Fruit fly (Drosophila melanogaster) whole organism, embryonic: ENCODE measurements around the gene CG12589.
A peak's percentile ranks its signal among the peaks of the same experiment; 100 is the strongest.

Experiments
- Antp ChIP-seq: fragments of 200-800 bp; sonication (Bioruptor generic); optimal IDR thresholded peaks from 3 replicates; lab custom pipeline; 2016; ENCODE audit warnings: missing biosample characterization, missing genetic modification characterization
- Bdp1 ChIP-seq: fragments of 200-800 bp; sonication (Bioruptor generic); optimal IDR thresholded peaks from 3 replicates; lab custom pipeline; 2016; ENCODE audit warnings: missing biosample characterization, missing genetic modification characterization
- CG10147 ChIP-seq: fragments of 200-800 bp; sonication (Bioruptor generic); optimal IDR thresholded peaks from 2 replicates; lab custom pipeline; 2019; ENCODE audit warnings: missing biosample characterization, mild to moderate bottlenecking, missing genetic modification characterization, moderate library complexity
- CG12236 ChIP-seq: fragments of 200-800 bp; sonication (Bioruptor generic); optimal IDR thresholded peaks from 2 replicates; lab custom pipeline; 2016; ENCODE audit warnings: missing biosample characterization, missing genetic modification characterization
- CG1233 ChIP-seq: fragments of 200-800 bp; sonication (Bioruptor generic); optimal IDR thresholded peaks from 4 replicates; lab custom pipeline; 2018; ENCODE audit warnings: missing biosample characterization, mild to moderate bottlenecking, missing genetic modification characterization
- CG14050 ChIP-seq: fragments of 200-800 bp; sonication (Bioruptor generic); IDR thresholded peaks from 3 replicates; pipeline ENCODE4 v1.3.6; 2022; ENCODE audit warnings: missing biosample characterization, missing genetic modification characterization
- CG15269 ChIP-seq: fragments of 200-800 bp; sonication (Bioruptor generic); optimal IDR thresholded peaks from 2 replicates; lab custom pipeline; 2018; ENCODE audit warnings: missing biosample characterization, mild to moderate bottlenecking, missing genetic modification characterization, moderate library complexity
- CG18619 ChIP-seq: fragments of 200-800 bp; sonication (Bioruptor generic); optimal IDR thresholded peaks from 3 replicates; lab custom pipeline; 2017; ENCODE audit warnings: missing biosample characterization, mild to moderate bottlenecking, missing genetic modification characterization
- CG2202 ChIP-seq: fragments of 200-800 bp; sonication (Bioruptor generic); optimal IDR thresholded peaks from 2 replicates; lab custom pipeline; 2018; ENCODE audit warnings: missing biosample characterization, mild to moderate bottlenecking, missing genetic modification characterization
- CG2678 ChIP-seq: fragments of 200-800 bp; sonication (Bioruptor generic); optimal IDR thresholded peaks from 3 replicates; lab custom pipeline; 2019; ENCODE audit warnings: missing biosample characterization, mild to moderate bottlenecking, missing genetic modification characterization, moderate library complexity
- CG32767 ChIP-seq: fragments of 200-800 bp; sonication (Bioruptor generic); IDR thresholded peaks from 2 replicates; pipeline ENCODE4 v1.3.6; 2022; ENCODE audit warnings: missing biosample characterization, missing genetic modification characterization
- CG4404 ChIP-seq: fragments of 200-800 bp; sonication (Bioruptor generic); IDR thresholded peaks from 2 replicates; pipeline ENCODE4 v1.3.6; 2022; ENCODE audit warnings: missing biosample characterization, missing genetic modification characterization
- CG5953 ChIP-seq: fragments of 200-800 bp; sonication (Bioruptor generic); IDR thresholded peaks from 2 replicates; pipeline ENCODE4 v1.3.6; 2022; ENCODE audit warnings: missing biosample characterization, missing genetic modification characterization
- CG8089 ChIP-seq: fragments of 200-800 bp; sonication (Bioruptor generic); optimal IDR thresholded peaks from 3 replicates; lab custom pipeline; 2016; ENCODE audit warnings: missing biosample characterization, missing genetic modification characterization
- Dek ChIP-seq: fragments of 200-800 bp; sonication (Bioruptor generic); optimal IDR thresholded peaks from 3 replicates; lab custom pipeline; 2019; ENCODE audit warnings: missing biosample characterization, mild to moderate bottlenecking, missing genetic modification characterization, moderate library complexity
- Dp ChIP-seq: fragments of 200-800 bp; sonication (Bioruptor generic); optimal IDR thresholded peaks from 2 replicates; lab custom pipeline; 2018; ENCODE audit warnings: missing biosample characterization, mild to moderate bottlenecking, missing genetic modification characterization, moderate library complexity
- E2f1 ChIP-seq: fragments of 200-800 bp; sonication (Bioruptor generic); IDR thresholded peaks from 2 replicates; pipeline ENCODE4 v1.3.6; 2022; ENCODE audit warnings: missing biosample characterization, missing genetic modification characterization
- E2f2 ChIP-seq: fragments of 200-800 bp; sonication (Bioruptor generic); IDR thresholded peaks from 2 replicates; pipeline ENCODE4 v1.3.6; 2022; ENCODE audit warnings: missing biosample characterization, missing genetic modification characterization
- GATAe ChIP-seq: fragments of 200-800 bp; sonication (Bioruptor generic); conservative IDR thresholded peaks from 2 replicates; pipeline ENCODE4 v1.3.6; 2022; ENCODE audit warnings: missing biosample characterization, missing genetic modification characterization
- Gsc ChIP-seq: fragments of 200-800 bp; sonication (Bioruptor generic); IDR thresholded peaks from 2 replicates; pipeline ENCODE4 v1.3.6; 2022; ENCODE audit warnings: missing biosample characterization, missing genetic modification characterization
- Hmr ChIP-seq: fragments of 200-800 bp; sonication (Bioruptor generic); optimal IDR thresholded peaks from 3 replicates; lab custom pipeline; 2017; ENCODE audit warnings: mild to moderate bottlenecking, missing biosample characterization, missing genetic modification reagents, missing genetic modification characterization
- Lim3 ChIP-seq: fragments of 200-800 bp; sonication (Bioruptor generic); IDR thresholded peaks from 2 replicates; pipeline ENCODE4 v1.3.6; 2022; ENCODE audit warnings: missing biosample characterization, missing genetic modification characterization
- Rfx ChIP-seq: fragments of 200-800 bp; sonication (Bioruptor generic); IDR thresholded peaks from 2 replicates; pipeline ENCODE4 v1.3.6; 2022; ENCODE audit warnings: missing biosample characterization, missing genetic modification characterization
- Xrp1 ChIP-seq: fragments of 200-800 bp; sonication (Bioruptor generic); IDR thresholded peaks from 2 replicates; pipeline ENCODE4 v1.3.6; 2022; ENCODE audit warnings: missing biosample characterization, missing genetic modification characterization
- abd-A ChIP-seq: fragments of 200-800 bp; sonication (Bioruptor generic); optimal IDR thresholded peaks from 3 replicates; lab custom pipeline; 2019; ENCODE audit warnings: missing biosample characterization, mild to moderate bottlenecking, missing genetic modification characterization, moderate library complexity
- bigmax ChIP-seq: fragments of 200-800 bp; sonication (Bioruptor generic); optimal IDR thresholded peaks from 2 replicates; lab custom pipeline; 2018; ENCODE audit warnings: missing biosample characterization, mild to moderate bottlenecking, missing genetic modification characterization
- bowl ChIP-seq: fragments of 200-800 bp; sonication (Bioruptor generic); IDR thresholded peaks from 2 replicates; pipeline ENCODE4 v1.3.6; 2022; ENCODE audit warnings: missing biosample characterization, missing genetic modification characterization
- br ChIP-seq: fragments of >200 bp; optimal IDR thresholded peaks from 2 replicates; lab custom pipeline; 2017
- corto ChIP-seq: fragments of 200-800 bp; sonication (Bioruptor generic); optimal IDR thresholded peaks from 2 replicates; lab custom pipeline; 2016; ENCODE audit warnings: missing biosample characterization, mild to moderate bottlenecking, missing genetic modification characterization, moderate library complexity
- crp ChIP-seq, 2 experiments: fragments of 200-800 bp; sonication (Bioruptor generic); optimal IDR thresholded peaks; 2 replicates in 1 of 2; 3 replicates in 1 of 2; lab custom pipeline; 2017; ENCODE audit warnings: missing biosample characterization in 2 of 2, missing genetic modification characterization in 2 of 2, mild to moderate bottlenecking in 1 of 2, moderate library complexity in 1 of 2
- da ChIP-seq: fragments of 200-800 bp; sonication (Bioruptor generic); optimal IDR thresholded peaks from 2 replicates; lab custom pipeline; 2016; ENCODE audit warnings: missing biosample characterization, missing genetic modification characterization
- dysf ChIP-seq: fragments of 200-800 bp; sonication (Bioruptor generic); IDR thresholded peaks from 3 replicates; pipeline ENCODE4 v1.3.6; 2022; ENCODE audit warnings: missing biosample characterization, missing genetic modification characterization
- her ChIP-seq: fragments of 200-800 bp; sonication (Bioruptor generic); optimal IDR thresholded peaks from 2 replicates; lab custom pipeline; 2016; ENCODE audit warnings: missing biosample characterization, missing genetic modification characterization
- nerfin-2 ChIP-seq: fragments of 200-800 bp; sonication (Bioruptor generic); IDR thresholded peaks from 2 replicates; pipeline ENCODE4 v1.3.6; 2022; ENCODE audit warnings: missing biosample characterization, missing genetic modification characterization; ENCODE audit not compliant: partially characterized antibody
- pan ChIP-seq, 4 experiments: fragments of >200 bp in 3 of 4; fragments of 200-800 bp in 1 of 4; sonication (Bioruptor generic) in 1 of 4; optimal IDR thresholded peaks in 3 of 4; IDR thresholded peaks in 1 of 4; 2 replicates each; pipeline versions ENCODE4 v1.3.6 to Lab custom; 2017 to 2022; ENCODE audit warnings: missing biosample characterization in 2 of 4, missing genetic modification characterization in 2 of 4, mixed read lengths in 1 of 4
- salm ChIP-seq: fragments of 200-800 bp; sonication (Bioruptor generic); optimal IDR thresholded peaks from 2 replicates; lab custom pipeline; 2018; ENCODE audit warnings: missing biosample characterization, mild to moderate bottlenecking, missing genetic modification characterization
- sc ChIP-seq, 3 experiments: fragments of >200 bp in 2 of 3; fragments of 200-800 bp in 1 of 3; sonication (Bioruptor generic) in 1 of 3; optimal IDR thresholded peaks; 2 replicates in 2 of 3; 3 replicates in 1 of 3; lab custom pipeline; 2017; ENCODE audit warnings: mild to moderate bottlenecking in 1 of 3, missing biosample characterization in 1 of 3, missing genetic modification characterization in 1 of 3, missing genetic modification reagents in 1 of 3
- sd ChIP-seq: fragments of 200-800 bp; sonication (Bioruptor generic); optimal IDR thresholded peaks from 3 replicates; lab custom pipeline; 2018; ENCODE audit warnings: missing biosample characterization, mild to moderate bottlenecking, missing genetic modification characterization, moderate library complexity
- shn ChIP-seq: fragments of 200-800 bp; sonication (Bioruptor generic); optimal IDR thresholded peaks from 3 replicates; lab custom pipeline; 2016; ENCODE audit warnings: missing biosample characterization, missing genetic modification characterization
- sima ChIP-seq: fragments of 200-800 bp; sonication (Bioruptor generic); optimal IDR thresholded peaks from 2 replicates; lab custom pipeline; 2016; ENCODE audit warnings: missing biosample characterization, missing genetic modification characterization
- slp2 ChIP-seq: fragments of 200-800 bp; sonication (Bioruptor generic); optimal IDR thresholded peaks from 2 replicates; lab custom pipeline; 2016; ENCODE audit warnings: missing biosample characterization, missing genetic modification characterization
- tll ChIP-seq, 2 experiments: fragments of 200-800 bp in 1 of 2; fragments of >200 bp in 1 of 2; sonication (Bioruptor generic) in 1 of 2; optimal IDR thresholded peaks; 2 replicates each; lab custom pipeline; 2017 to 2019; ENCODE audit warnings: missing biosample characterization in 2 of 2, missing genetic modification characterization in 2 of 2, mild to moderate bottlenecking in 1 of 2, moderate library complexity in 1 of 2
- unpg ChIP-seq: fragments of 200-800 bp; sonication (Bioruptor generic); optimal IDR thresholded peaks from 3 replicates; lab custom pipeline; 2018; ENCODE audit warnings: missing biosample characterization, mild to moderate bottlenecking, missing genetic modification characterization, moderate library complexity
- usp ChIP-seq: fragments of >200 bp; optimal IDR thresholded peaks from 2 replicates; lab custom pipeline; 2017; ENCODE audit warnings: missing biosample characterization, missing genetic modification characterization
- yki ChIP-seq: fragments of >200 bp; optimal IDR thresholded peaks from 3 replicates; lab custom pipeline; 2018

Gene CG12589

dm6 chr3R:5112814-5113486 lies 25.8 kb downstream of the CG12589 start (continued):
- peak; percentile 95 for TF ChIP-seq CG2678 (tag; lab: Kevin White, UChicago)
- peak; percentile 98 for TF ChIP-seq CG8089 (GFP tag; lab: Kevin White, UChicago)
- TF ChIP-seq CG1233, result peak; percentile 96
- TF ChIP-seq dysf (GFP tag; lab: Robert Waterston, UW), result peak; percentile 90
- peak; percentile 80 for TF ChIP-seq bowl (GFP tag; lab: Robert Waterston, UW)
- TF ChIP-seq E2f2 (GFP tag; lab: Robert Waterston, UW), result peak; percentile 75
- TF ChIP-seq Lim3 (GFP tag; lab: Robert Waterston, UW), result peak; percentile 91
- TF ChIP-seq salm (tag; lab: Kevin White, UChicago), result peak; percentile 96
- TF ChIP-seq GATAe (GFP tag; lab: Robert Waterston, UW), result no peak; the same call in 1 of the 2 replicates
- peak; percentile 84 for TF ChIP-seq CG15269 (tag; lab: Kevin White, UChicago)
- TF ChIP-seq CG14050 (GFP tag; lab: Robert Waterston, UW), result peak; percentile 88
- TF ChIP-seq br, result no peak
- peak; percentile 93 for TF ChIP-seq E2f1 (GFP tag; lab: Robert Waterston, UW)
- TF ChIP-seq sc (optimal IDR thresholded peaks at IDR 0.05; lab: Kevin White, UChicago), result no peak
- peak; percentile 99 for TF ChIP-seq sc (GFP tag; optimal IDR thresholded peaks at IDR 0.05; lab: Kevin White, UChicago)
- no peak for TF ChIP-seq nerfin-2 (GFP tag; lab: Robert Waterston, UW)
- TF ChIP-seq shn (GFP tag; lab: Kevin White, UChicago), result peak; percentile 95
- TF ChIP-seq yki (lab: Kevin White, UChicago), result no peak
- peak; percentile 98 for TF ChIP-seq CG12236
- TF ChIP-seq CG32767 (GFP tag; lab: Robert Waterston, UW), result peak; percentile 88
- peak; percentile 91 for TF ChIP-seq CG5953 (GFP tag; lab: Robert Waterston, UW)
- peak; percentile 99 for TF ChIP-seq CG2202 (tag; lab: Kevin White, UChicago)
- TF ChIP-seq unpg (GFP tag; lab: Kevin White, UChicago), result peak; percentile 98
- peak; percentile 98 for TF ChIP-seq Antp (GFP tag; lab: Kevin White, UChicago)
- peak; percentile 77 for TF ChIP-seq Dek (tag; lab: Kevin White, UChicago)
- peak; percentile 93 for TF ChIP-seq Gsc (GFP tag; lab: Robert Waterston, UW)
- TF ChIP-seq her (GFP tag; lab: Kevin White, UChicago), result peak; percentile 92
- peak; percentile 92 for TF ChIP-seq CG18619 (GFP tag; lab: Kevin White, UChicago)
- peak; percentile 53 for TF ChIP-seq abd-A (tag; lab: Kevin White, UChicago)
- peak; percentile 92 for TF ChIP-seq Bdp1
- peak in 1 of 2 experiments; percentile 90 for TF ChIP-seq tll (GFP tag; optimal IDR thresholded peaks at IDR 0.05; lab: Kevin White, UChicago)
- TF ChIP-seq crp (GFP tag; optimal IDR thresholded peaks at IDR 0.05; lab: Kevin White, UChicago), result peak; percentile 49 to 68
- peak; percentile 67 for TF ChIP-seq Hmr (GFP tag; lab: Kevin White, UChicago)
- TF ChIP-seq sd (tag; lab: Kevin White, UChicago), result peak; percentile 83
- TF ChIP-seq slp2 (GFP tag; lab: Kevin White, UChicago), result peak; percentile 98
- no peak for TF ChIP-seq pan (optimal IDR thresholded peaks at IDR 0.05; lab: Kevin White, UChicago)
- TF ChIP-seq pan (GFP tag; optimal IDR thresholded peaks at IDR 0.05 in 1 of 2, IDR thresholded peaks at IDR 0.05 in 1 of 2), result peak in 1 of 2 experiments; percentile 91
- peak; percentile 83 for TF ChIP-seq CG10147 (GFP tag; lab: Kevin White, UChicago)
- no peak for TF ChIP-seq corto (GFP tag; lab: Kevin White, UChicago)
- no peak for TF ChIP-seq Dp
- peak; percentile 99 for TF ChIP-seq Xrp1
- peak; percentile 90 for TF ChIP-seq sima (GFP tag; lab: Kevin White, UChicago)
- no peak for TF ChIP-seq usp (GFP tag; lab: Kevin White, UChicago)
- TF ChIP-seq bigmax, result peak; percentile 69
- peak; percentile 97 for TF ChIP-seq CG4404 (GFP tag; lab: Robert Waterston, UW)
- TF ChIP-seq da, result peak; percentile 96
- peak; percentile 46; the same call in 1 of the 2 replicates for TF ChIP-seq Rfx
- TF ChIP-seq, all 482 proteins: peak for 408
